Fruit fly (Drosophila melanogaster) whole organism, pupa: Measurements from ENCODE around the gene kraken.

Experiments
- CG10348 ChIP-seq: fragments of 200-800 bp; sonication (Bioruptor generic); IDR thresholded peaks from 2 replicates; pipeline ENCODE4 v1.3.6; 2022; ENCODE audit warnings: missing biosample characterization, missing genetic modification characterization
- CG12605 ChIP-seq: fragments of 200-800 bp; sonication (Bioruptor generic); IDR thresholded peaks from 2 replicates; pipeline ENCODE4 v1.3.6; 2022; ENCODE audit warnings: missing biosample characterization, missing genetic modification characterization
- CG13204 ChIP-seq: fragments of 200-800 bp; sonication (Bioruptor generic); optimal IDR thresholded peaks from 2 replicates; lab custom pipeline; 2018; ENCODE audit warnings: missing biosample characterization, mild to moderate bottlenecking, missing genetic modification characterization, moderate library complexity
- CG14655 ChIP-seq: fragments of 200-800 bp; sonication (Bioruptor generic); optimal IDR thresholded peaks from 3 replicates; lab custom pipeline; 2017; ENCODE audit warnings: mild to moderate bottlenecking, missing biosample characterization, missing genetic modification reagents, missing genetic modification characterization
- CG15710 ChIP-seq: fragments of 200-800 bp; sonication (Bioruptor generic); optimal IDR thresholded peaks from 2 replicates; lab custom pipeline; 2018; ENCODE audit warnings: missing biosample characterization, mild to moderate bottlenecking, missing genetic modification characterization, moderate library complexity
- CG17806 ChIP-seq: fragments of 200-800 bp; sonication (Bioruptor generic); optimal IDR thresholded peaks from 2 replicates; lab custom pipeline; 2018; ENCODE audit warnings: missing biosample characterization, mild to moderate bottlenecking, missing genetic modification characterization, moderate library complexity
- CG32121 ChIP-seq: fragments of 200-800 bp; sonication (Bioruptor generic); IDR thresholded peaks from 2 replicates; pipeline ENCODE4 v1.3.6; 2022; ENCODE audit warnings: missing biosample characterization, missing genetic modification characterization
- CG34367 ChIP-seq: fragments of 200-800 bp; sonication (Bioruptor generic); optimal IDR thresholded peaks from 2 replicates; lab custom pipeline; 2018; ENCODE audit warnings: missing biosample characterization, mild to moderate bottlenecking, missing genetic modification characterization
- CG4496 ChIP-seq: fragments of 200-800 bp; sonication (Bioruptor generic); IDR thresholded peaks from 3 replicates; pipeline ENCODE4 v1.3.6; 2022; ENCODE audit warnings: missing biosample characterization, missing genetic modification characterization
- CG8159 ChIP-seq: fragments of 200-800 bp; sonication (Bioruptor generic); optimal IDR thresholded peaks from 3 replicates; lab custom pipeline; 2018; ENCODE audit warnings: missing biosample characterization, mild to moderate bottlenecking, missing genetic modification characterization, moderate library complexity
- CG8301 ChIP-seq: fragments of 200-800 bp; sonication (Bioruptor generic); optimal IDR thresholded peaks from 2 replicates; lab custom pipeline; 2018; ENCODE audit warnings: missing biosample characterization, mild to moderate bottlenecking, missing genetic modification characterization
- CG9948 ChIP-seq: fragments of 200-800 bp; sonication (Bioruptor generic); optimal IDR thresholded peaks from 2 replicates; lab custom pipeline; 2018; ENCODE audit warnings: missing biosample characterization, mild to moderate bottlenecking, missing genetic modification characterization, moderate library complexity
- D1 ChIP-seq: fragments of 200-800 bp; sonication (Bioruptor generic); optimal IDR thresholded peaks from 2 replicates; lab custom pipeline; 2018; ENCODE audit warnings: missing biosample characterization, mild to moderate bottlenecking, missing genetic modification characterization, moderate library complexity
- EcR ChIP-seq: fragments of 200-800 bp; sonication (Bioruptor generic); optimal IDR thresholded peaks from 3 replicates; lab custom pipeline; 2019; ENCODE audit warnings: missing biosample characterization, missing genetic modification characterization, mild to moderate bottlenecking, moderate library complexity, missing genetic modification reagents
- Ets98B ChIP-seq: fragments of 200-800 bp; sonication (Bioruptor generic); IDR thresholded peaks from 2 replicates; pipeline ENCODE4 v1.3.6; 2022; ENCODE audit warnings: missing biosample characterization, missing genetic modification characterization
- Pif1A ChIP-seq: fragments of 200-800 bp; sonication (Bioruptor generic); optimal IDR thresholded peaks from 3 replicates; lab custom pipeline; 2016; ENCODE audit warnings: missing biosample characterization, missing genetic modification characterization
- Pif1B ChIP-seq: fragments of 200-800 bp; sonication (Bioruptor generic); optimal IDR thresholded peaks from 3 replicates; lab custom pipeline; 2016; ENCODE audit warnings: missing biosample characterization, missing genetic modification characterization
- Snoo ChIP-seq: fragments of 200-800 bp; sonication (Bioruptor generic); optimal IDR thresholded peaks from 3 replicates; lab custom pipeline; 2017; ENCODE audit warnings: missing biosample characterization, mild to moderate bottlenecking, missing genetic modification characterization, inconsistent platforms
- fd96Ca ChIP-seq: fragments of 200-800 bp; sonication (Bioruptor generic); IDR thresholded peaks from 3 replicates; pipeline ENCODE4 v1.3.6; 2022; ENCODE audit warnings: missing biosample characterization, missing genetic modification characterization
- gl ChIP-seq: fragments of 200-800 bp; sonication (Bioruptor generic); optimal IDR thresholded peaks from 2 replicates; lab custom pipeline; 2018; ENCODE audit warnings: missing biosample characterization, mild to moderate bottlenecking, missing genetic modification characterization
- rn ChIP-seq: fragments of 200-800 bp; sonication (Bioruptor generic); IDR thresholded peaks from 2 replicates; pipeline ENCODE4 v1.3.6; 2022; ENCODE audit warnings: missing biosample characterization, missing genetic modification characterization

kraken gene

dm6 chr2L:855052-855547, 2.5 kb downstream of the kraken start, which contains the start of gene CG13949:
Gene CG13949 (plus strand): TSS chr2L:855337.
- peak; percentile 43 for TF ChIP-seq CG17806
- no peak for TF ChIP-seq CG34367 (tag; lab: Kevin White, UChicago)
- TF ChIP-seq D1 = no peak
- TF ChIP-seq CG13204 (GFP tag; lab: Kevin White, UChicago) = no peak
- no peak for TF ChIP-seq Snoo (tag; lab: Kevin White, UChicago)
- peak; percentile 40; the same call in 1 of the 2 replicates for TF ChIP-seq rn
- no peak for TF ChIP-seq gl (tag; lab: Kevin White, UChicago)
- peak; percentile 53 for TF ChIP-seq Ets98B (GFP tag; lab: Robert Waterston, UW)
- peak; percentile 45 for TF ChIP-seq CG15710 (tag; lab: Kevin White, UChicago)
- TF ChIP-seq CG12605 (GFP tag; lab: Robert Waterston, UW) = peak; percentile 42; the same call in 1 of the 2 replicates
- TF ChIP-seq CG9948 (tag; lab: Kevin White, UChicago) = peak; percentile 29
- TF ChIP-seq CG4496 = peak; percentile 81
- TF ChIP-seq Pif1A (GFP tag; lab: Kevin White, UChicago) = no peak
- no peak for TF ChIP-seq Pif1B
- TF ChIP-seq EcR (GFP tag; lab: Kevin White, UChicago) = no peak
- TF ChIP-seq CG8159 (tag; lab: Kevin White, UChicago) = peak; percentile 29
- peak; percentile 33; the same call in 1 of the 2 replicates for TF ChIP-seq CG32121 (GFP tag; lab: Robert Waterston, UW)
- no peak for TF ChIP-seq CG10348 (GFP tag; lab: Robert Waterston, UW)
- TF ChIP-seq CG14655 (GFP tag; lab: Kevin White, UChicago) = no peak
- TF ChIP-seq CG8301 (tag; lab: Kevin White, UChicago) = peak; percentile 16
- TF ChIP-seq fd96Ca (GFP tag; lab: Robert Waterston, UW) = no peak

DNA sequence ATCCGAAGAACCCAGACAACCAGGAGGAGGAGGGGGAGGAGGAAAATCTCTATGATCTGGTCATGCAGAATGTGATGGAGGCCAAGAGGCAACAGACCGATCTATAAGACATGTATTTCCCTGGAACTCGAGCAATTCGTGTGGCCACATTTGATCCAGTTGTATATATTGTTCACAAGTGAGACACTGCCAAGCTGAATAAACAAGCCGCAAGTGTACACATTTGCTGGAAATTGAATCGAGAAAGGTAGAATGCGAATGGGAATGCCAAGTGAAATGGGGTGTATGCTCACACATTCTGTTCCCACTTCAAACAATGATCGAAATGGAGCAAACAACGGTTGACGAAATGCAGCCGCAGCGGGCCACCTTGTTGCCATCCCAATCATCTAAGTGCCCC, 3.4 kb downstream of the kraken start:
- TF ChIP-seq CG8301 (tag; lab: Kevin White, UChicago) (no peak), CG14655 (GFP tag; lab: Kevin White, UChicago) (no peak), Pif1B (no peak)

DNA sequence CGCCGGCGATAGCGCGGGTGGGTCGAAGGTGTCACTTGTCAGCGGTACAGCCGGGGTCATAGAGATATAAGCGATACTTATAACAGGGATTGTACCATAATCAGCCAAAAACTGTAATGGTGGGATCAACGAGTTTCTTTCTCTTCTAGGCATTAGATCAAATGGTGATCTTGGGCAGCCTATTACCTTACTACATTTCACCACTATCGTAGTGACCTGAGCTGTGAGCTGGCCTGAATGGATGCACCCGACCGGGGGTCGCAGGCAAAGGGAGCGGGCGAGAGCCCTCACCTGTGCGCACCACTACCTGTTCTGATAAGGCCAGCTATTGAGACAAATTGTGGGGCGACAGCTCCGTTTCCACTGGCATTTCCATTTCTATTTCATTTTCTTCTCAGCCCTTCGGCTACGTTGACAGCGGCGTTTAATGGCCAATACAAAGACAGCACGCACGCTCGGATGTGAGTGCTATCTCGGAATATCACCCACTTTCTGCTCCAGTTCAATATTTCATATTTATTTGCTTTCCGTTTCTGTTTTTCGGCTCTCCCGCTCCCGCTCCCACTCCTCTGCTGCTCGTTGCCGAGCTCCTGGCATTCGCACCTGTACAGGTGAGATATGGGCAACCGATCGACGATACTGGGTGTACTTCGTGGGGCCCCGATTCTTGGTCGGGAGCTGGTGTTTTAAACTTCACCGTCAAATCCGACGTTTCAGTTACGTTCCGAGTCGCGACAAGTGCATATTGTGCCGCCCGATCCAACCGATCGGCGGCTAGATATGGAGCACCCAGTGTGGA, 4.3 kb downstream of the kraken start:
- TF ChIP-seq Pif1B (no peak), Pif1A (GFP tag; lab: Kevin White, UChicago) (peak; percentile 26), CG10348 (GFP tag; lab: Robert Waterston, UW) (no peak), Ets98B (GFP tag; lab: Robert Waterston, UW) (peak; percentile 45), CG13204 (GFP tag; lab: Kevin White, UChicago) (peak; percentile 9), CG8159 (tag; lab: Kevin White, UChicago) (peak; percentile 43), Snoo (tag; lab: Kevin White, UChicago) (no peak), CG12605 (GFP tag; lab: Robert Waterston, UW) (no peak), D1 (no peak), CG34367 (tag; lab: Kevin White, UChicago) (no peak), CG17806 (no peak), fd96Ca (GFP tag; lab: Robert Waterston, UW) (peak; percentile 51; the same call in 1 of the 3 replicates), CG9948 (tag; lab: Kevin White, UChicago) (peak; percentile 16), gl (tag; lab: Kevin White, UChicago) (no peak), CG32121 (GFP tag; lab: Robert Waterston, UW) (peak; percentile 57), CG15710 (tag; lab: Kevin White, UChicago) (peak; percentile 21), rn (no peak), CG14655 (GFP tag; lab: Kevin White, UChicago) (no peak), CG8301 (tag; lab: Kevin White, UChicago) (peak; percentile 19), CG4496 (no peak; the same call in 2 of the 3 replicates), EcR (GFP tag; lab: Kevin White, UChicago) (no peak)

DNA sequence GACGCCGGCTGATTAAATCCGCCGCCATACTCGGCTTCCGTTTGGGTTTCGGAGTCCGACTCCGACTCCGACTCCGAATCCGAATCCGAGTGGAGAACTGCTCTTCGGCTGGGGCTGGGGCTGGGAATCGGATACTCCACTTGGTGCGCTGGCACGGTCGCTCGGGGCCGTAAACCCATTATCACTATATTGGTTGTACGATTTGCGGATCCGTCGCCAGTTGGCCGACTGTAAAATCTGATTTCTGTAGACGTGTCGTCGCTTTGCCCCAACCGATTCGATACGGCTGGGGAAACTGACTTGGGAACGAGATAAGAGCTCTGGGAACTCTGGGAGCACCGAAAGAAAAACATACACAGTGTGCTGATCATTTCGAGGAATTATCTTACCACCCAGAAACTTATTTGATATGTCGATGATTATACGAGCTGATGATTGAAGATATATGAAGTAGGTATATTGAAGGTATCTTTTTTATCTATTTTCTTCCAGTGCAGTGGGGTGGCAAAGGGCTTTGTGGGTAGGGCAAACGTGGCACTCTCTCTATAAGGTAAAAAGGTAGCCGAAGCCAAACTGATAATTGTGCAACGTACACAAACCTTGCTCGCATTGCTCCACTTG, 5.4 kb downstream of the kraken start:
- TF ChIP-seq CG34367 (tag; lab: Kevin White, UChicago) = no peak
- TF ChIP-seq CG15710 (tag; lab: Kevin White, UChicago) = peak; percentile 25
- peak; percentile 6 for TF ChIP-seq CG8159 (tag; lab: Kevin White, UChicago)
- TF ChIP-seq, all 21 proteins: peak for 2

DNA sequence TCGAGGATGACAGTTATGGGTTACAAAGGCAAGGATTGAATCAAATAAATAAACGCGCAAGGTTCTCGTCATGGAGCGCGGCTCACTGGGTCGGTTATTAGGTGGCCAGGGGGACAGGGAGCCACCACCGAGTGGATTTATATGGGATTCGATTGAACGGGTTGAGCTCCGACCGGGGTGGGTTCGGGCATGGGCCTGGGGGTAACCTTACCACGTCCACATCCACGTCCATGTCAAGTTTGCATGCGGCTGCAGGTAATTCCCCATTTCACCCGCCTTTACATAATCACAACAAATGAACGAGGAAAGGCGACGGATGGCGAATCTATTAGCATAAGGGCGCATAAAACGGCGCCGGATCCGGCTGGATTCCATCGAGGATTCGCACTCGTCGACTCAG, 7.3 kb downstream of the kraken start, which contains the start of gene CG13950:
Gene CG13950 (plus strand): TSS at position 301 of the 400 bp plus-strand sequence.
- TF ChIP-seq CG17806 = no peak
- no peak for TF ChIP-seq Snoo (tag; lab: Kevin White, UChicago)
- no peak for TF ChIP-seq CG15710 (tag; lab: Kevin White, UChicago)
- TF ChIP-seq CG14655 (GFP tag; lab: Kevin White, UChicago) = no peak
- no peak for TF ChIP-seq CG8159 (tag; lab: Kevin White, UChicago)
- TF ChIP-seq fd96Ca (GFP tag; lab: Robert Waterston, UW) = no peak
- TF ChIP-seq rn = no peak
- no peak for TF ChIP-seq CG4496
- no peak for TF ChIP-seq CG10348 (GFP tag; lab: Robert Waterston, UW)
- no peak for TF ChIP-seq Pif1B
- TF ChIP-seq Pif1A (GFP tag; lab: Kevin White, UChicago) = no peak
- TF ChIP-seq CG13204 (GFP tag; lab: Kevin White, UChicago) = no peak
- TF ChIP-seq D1 = no peak
- no peak for TF ChIP-seq CG8301 (tag; lab: Kevin White, UChicago)
